Fruit fly (Drosophila melanogaster): ENCODE measurements around the gene bard.

- TF ChIP-seq CG2202 (tag; optimal IDR thresholded peaks at IDR 0.05) (no peak), Fer3 (tag; optimal IDR thresholded peaks at IDR 0.05) (no peak)
Measured at dm6 chr3R:18063168-18063792, 17.6 kb upstream of the bard start.

All from whole organism, embryonic.